Worm (Caenorhabditis elegans) whole organism, L4 larva: Measurements from ENCODE around the gene prx-19.
A peak's percentile ranks its signal among the peaks of the same experiment; 100 is the strongest.

Source experiments
- D1046.2 ChIP-seq: fragments of 200-800 bp; sonication (Bioruptor generic); IDR thresholded peaks from 2 replicates; pipeline ENCODE4 v1.3.6; 2022; ENCODE audit warnings: missing genetic modification characterization, missing compliant biosample characterization
- F49E8.2 ChIP-seq: sonication (generic microtip); optimal IDR thresholded peaks from 2 replicates; lab custom pipeline; 2016; ENCODE audit warnings: missing compliant biosample characterization, mild to moderate bottlenecking, missing genetic modification characterization, borderline replicate concordance
- Y75B8A.6 ChIP-seq: fragments of 200-800 bp; sonication (Bioruptor generic); IDR thresholded peaks from 2 replicates; pipeline ENCODE4 v1.3.6; 2022; ENCODE audit warnings: missing genetic modification reagents, missing genetic modification characterization, missing compliant biosample characterization
- aha-1 ChIP-seq: fragments of 150-350 bp; peaks from one replicate; lab custom pipeline; 2014; ENCODE audit warnings: missing biosample characterization, missing genetic modification characterization
- aly-2 ChIP-seq: sonication (generic microtip); optimal IDR thresholded peaks from 2 replicates; lab custom pipeline; 2018; ENCODE audit warnings: missing biosample characterization, missing genetic modification characterization
- ceh-20 ChIP-seq: fragments of 200-800 bp; sonication (Bioruptor generic); IDR thresholded peaks from 2 replicates; pipeline ENCODE4 v1.3.6; 2022; ENCODE audit warnings: missing genetic modification reagents, missing genetic modification characterization, missing compliant biosample characterization
- cey-2 ChIP-seq: sonication (generic microtip); optimal IDR thresholded peaks from 3 replicates; lab custom pipeline; 2017; ENCODE audit warnings: missing genetic modification characterization, mild to moderate bottlenecking, missing compliant biosample characterization, antibody characterized with exemption, borderline replicate concordance; ENCODE audit not compliant: insufficient read depth
- daf-12 ChIP-seq: fragments of 150-350 bp; optimal IDR thresholded peaks from 2 replicates; lab custom pipeline; 2014; ENCODE audit warnings: missing biosample characterization, missing genetic modification reagents, missing genetic modification characterization
- dmd-6 ChIP-seq: fragments of 200-800 bp; sonication (Bioruptor generic); IDR thresholded peaks from 2 replicates; pipeline ENCODE4 v1.3.6; 2022; ENCODE audit warnings: missing genetic modification reagents, missing genetic modification characterization, missing compliant biosample characterization
- dmd-9 ChIP-seq: fragments of 200-800 bp; sonication (Bioruptor generic); IDR thresholded peaks from 2 replicates; pipeline ENCODE4 v1.3.6; 2022; ENCODE audit warnings: missing genetic modification reagents, missing genetic modification characterization, missing compliant biosample characterization
- dve-1 ChIP-seq: sonication (generic microtip); optimal IDR thresholded peaks from 2 replicates; lab custom pipeline; 2017; ENCODE audit warnings: antibody characterized with exemption, mild to moderate bottlenecking, missing genetic modification characterization, missing compliant biosample characterization; ENCODE audit not compliant: insufficient read depth
- egl-27 ChIP-seq: sonication (generic microtip); optimal IDR thresholded peaks from 3 replicates; lab custom pipeline; 2017; ENCODE audit warnings: missing biosample characterization, missing genetic modification reagents, missing genetic modification characterization
- egl-43 ChIP-seq: fragments of 200-800 bp; sonication (Bioruptor generic); IDR thresholded peaks from 2 replicates; pipeline ENCODE4 v1.3.6; 2022; ENCODE audit warnings: missing genetic modification reagents, missing genetic modification characterization, missing compliant biosample characterization
- fos-1 ChIP-seq: fragments of 150-350 bp; optimal IDR thresholded peaks from 2 replicates; lab custom pipeline; 2014; ENCODE audit warnings: missing biosample characterization, missing genetic modification characterization
- hif-1 ChIP-seq, 2 experiments: sonication (generic microtip); optimal IDR thresholded peaks; 2 replicates each; lab custom pipeline; 2016 to 2017; ENCODE audit warnings: missing compliant biosample characterization in 2 of 2, missing genetic modification characterization in 2 of 2, missing genetic modification reagents in 2 of 2, missing genotype in 2 of 2, mild to moderate bottlenecking in 1 of 2
- hlh-11 ChIP-seq: fragments of 200-800 bp; sonication (Bioruptor generic); optimal IDR thresholded peaks from 2 replicates; lab custom pipeline; 2018; ENCODE audit warnings: mild to moderate bottlenecking, missing genetic modification characterization, missing compliant biosample characterization
- hmg-1.1 ChIP-seq: fragments of 200-800 bp; sonication (Bioruptor generic); IDR thresholded peaks from 2 replicates; pipeline ENCODE4 v1.3.6; 2022; ENCODE audit warnings: missing genetic modification reagents, missing genetic modification characterization, missing compliant biosample characterization
- lim-7 ChIP-seq: fragments of 200-800 bp; sonication (Bioruptor generic); IDR thresholded peaks from 2 replicates; pipeline ENCODE4 v1.3.6; 2022; ENCODE audit warnings: missing genetic modification characterization, missing compliant biosample characterization
- lin-1 ChIP-seq: fragments of 200-800 bp; sonication (Bioruptor generic); IDR thresholded peaks from 2 replicates; pipeline ENCODE4 v1.3.6; 2022; ENCODE audit warnings: missing genetic modification reagents, missing genetic modification characterization, missing compliant biosample characterization
- lin-13 ChIP-seq: fragments of 150-350 bp; optimal IDR thresholded peaks from 2 replicates; lab custom pipeline; 2014; ENCODE audit warnings: missing biosample characterization, missing genetic modification reagents, missing genetic modification characterization
- lin-38 ChIP-seq: fragments of 200-800 bp; sonication (Bioruptor generic); IDR thresholded peaks from 2 replicates; pipeline ENCODE4 v1.3.6; 2022; ENCODE audit warnings: missing genetic modification reagents, missing genetic modification characterization, missing compliant biosample characterization
- lir-3 ChIP-seq: sonication (generic microtip); optimal IDR thresholded peaks from 2 replicates; lab custom pipeline; 2016; ENCODE audit warnings: mild to moderate bottlenecking, missing genetic modification characterization, missing compliant biosample characterization
- lsy-2 ChIP-seq, 2 experiments: fragments of 150-350 bp in 1 of 2; sonication (generic microtip) in 1 of 2; optimal IDR thresholded peaks; 2 replicates each; lab custom pipeline; 2014 to 2017; ENCODE audit warnings: missing biosample characterization in 2 of 2, missing genetic modification characterization in 2 of 2
- madf-5 ChIP-seq, 2 experiments: fragments of 200-800 bp; sonication (Bioruptor generic); IDR thresholded peaks; 2 replicates each; pipeline ENCODE4 v1.3.6; 2022; ENCODE audit warnings: missing compliant biosample characterization in 2 of 2, missing genetic modification characterization in 2 of 2
- mxl-3 ChIP-seq: fragments of 200-800 bp; sonication (Bioruptor generic); optimal IDR thresholded peaks from 2 replicates; lab custom pipeline; 2018; ENCODE audit warnings: mild to moderate bottlenecking, missing genetic modification characterization, missing compliant biosample characterization
- nhr-10 ChIP-seq: fragments of 150-350 bp; optimal IDR thresholded peaks from 2 replicates; lab custom pipeline; 2014; ENCODE audit warnings: missing biosample characterization, missing genetic modification characterization
- nhr-25 ChIP-seq: sonication (generic microtip); optimal IDR thresholded peaks from 2 replicates; lab custom pipeline; 2017; ENCODE audit warnings: missing genetic modification characterization, mild to moderate bottlenecking, missing compliant biosample characterization, antibody characterized with exemption, moderate library complexity, borderline replicate concordance; ENCODE audit not compliant: insufficient read depth
- nhr-41 ChIP-seq: fragments of 200-800 bp; sonication (Bioruptor generic); IDR thresholded peaks from 2 replicates; pipeline ENCODE4 v1.3.6; 2022; ENCODE audit warnings: missing genetic modification reagents, missing genetic modification characterization, missing compliant biosample characterization
- nhr-42 ChIP-seq: fragments of 200-800 bp; sonication (Bioruptor generic); IDR thresholded peaks from 2 replicates; pipeline ENCODE4 v1.3.6; 2022; ENCODE audit warnings: missing genetic modification characterization, missing compliant biosample characterization
- nhr-48 ChIP-seq: sonication (generic microtip); optimal IDR thresholded peaks from 2 replicates; lab custom pipeline; 2016; ENCODE audit warnings: mild to moderate bottlenecking, missing genetic modification characterization, missing compliant biosample characterization
- nhr-6 ChIP-seq: fragments of 150-350 bp; optimal IDR thresholded peaks from 2 replicates; lab custom pipeline; 2014; ENCODE audit warnings: missing biosample characterization, missing genetic modification characterization
- pha-4 ChIP-seq, 2 experiments: fragments of 150-350 bp in 1 of 2; fragments of 200-800 bp in 1 of 2; sonication (Bioruptor generic) in 1 of 2; IDR thresholded peaks in 1 of 2; optimal IDR thresholded peaks in 1 of 2; 2 replicates each; pipeline versions ENCODE4 v1.3.6 to Lab custom; 2014 to 2022; ENCODE audit warnings: missing genetic modification characterization in 2 of 2, missing genetic modification reagents in 2 of 2, missing biosample characterization in 1 of 2, missing compliant biosample characterization in 1 of 2
- php-3 ChIP-seq: fragments of 200-800 bp; sonication (Bioruptor generic); IDR thresholded peaks from 2 replicates; pipeline ENCODE4 v1.3.6; 2022; ENCODE audit warnings: missing genetic modification reagents, missing genetic modification characterization, missing compliant biosample characterization
- pqm-1 ChIP-seq: sonication (generic microtip); optimal IDR thresholded peaks from 2 replicates; lab custom pipeline; 2017; ENCODE audit warnings: missing biosample characterization, missing genetic modification characterization
- rbr-2 ChIP-seq: sonication (generic microtip); optimal IDR thresholded peaks from 2 replicates; lab custom pipeline; 2016; ENCODE audit warnings: missing genotype, missing genetic modification characterization, missing compliant biosample characterization
- skn-1 ChIP-seq: fragments of 150-350 bp; optimal IDR thresholded peaks from 2 replicates; lab custom pipeline; 2014; ENCODE audit warnings: missing biosample characterization, missing genetic modification characterization
- snpc-4 ChIP-seq: fragments of 150-350 bp; optimal IDR thresholded peaks from 2 replicates; lab custom pipeline; 2014; ENCODE audit warnings: missing biosample characterization, missing genetic modification characterization
- tra-1 ChIP-seq: fragments of 200-800 bp; sonication (Bioruptor generic); IDR thresholded peaks from 2 replicates; pipeline ENCODE4 v1.3.6; 2022; ENCODE audit warnings: missing genetic modification reagents, missing genetic modification characterization, missing compliant biosample characterization
- unc-130 ChIP-seq: sonication (generic microtip); optimal IDR thresholded peaks from 2 replicates; lab custom pipeline; 2016; ENCODE audit warnings: missing genetic modification reagents, missing genetic modification characterization, missing compliant biosample characterization
- unc-39 ChIP-seq: sonication (generic microtip); optimal IDR thresholded peaks from 2 replicates; lab custom pipeline; 2017; ENCODE audit warnings: missing biosample characterization, missing genetic modification characterization
- zfp-2 ChIP-seq: sonication (generic microtip); optimal IDR thresholded peaks from 2 replicates; lab custom pipeline; 2016; ENCODE audit warnings: mild to moderate bottlenecking, missing genetic modification characterization, missing compliant biosample characterization
- zfp-3 ChIP-seq: fragments of 200-800 bp; sonication (Bioruptor generic); conservative IDR thresholded peaks from 2 replicates; pipeline ENCODE4 v1.3.6; 2022; ENCODE audit warnings: missing genetic modification reagents, missing genetic modification characterization, missing compliant biosample characterization
- zip-11 ChIP-seq: fragments of 200-800 bp; sonication (Bioruptor generic); IDR thresholded peaks from 2 replicates; pipeline ENCODE4 v1.3.6; 2022; ENCODE audit warnings: missing genetic modification characterization, missing compliant biosample characterization
- ztf-7 ChIP-seq: fragments of 150-350 bp; optimal IDR thresholded peaks from 2 replicates; lab custom pipeline; 2014; ENCODE audit warnings: missing biosample characterization, missing genetic modification characterization

The prx-19 gene

DNA sequence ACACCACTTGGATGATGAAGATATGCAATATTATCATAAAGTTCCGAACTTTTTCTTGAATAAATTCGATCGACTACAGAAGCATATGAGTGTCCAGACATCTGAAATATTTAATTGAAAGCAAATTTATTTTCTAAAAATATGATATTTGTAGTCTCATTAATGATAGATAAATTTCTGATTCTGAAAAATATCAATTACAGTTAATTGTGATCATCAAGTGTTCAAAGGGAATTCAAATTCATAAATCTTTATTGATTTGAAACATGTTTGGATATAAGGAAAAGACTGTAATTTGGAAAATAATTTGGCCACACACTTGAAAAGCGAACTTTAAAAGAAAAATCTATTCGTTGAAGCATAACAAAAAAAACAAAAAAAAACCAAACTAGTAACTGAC is 1.8 kb downstream of the prx-19 start, which contains the start of gene F54F2.7:
Gene F54F2.7 (minus strand): TSS at position 101 of the 400 bp plus-strand sequence.
- no peak for TF ChIP-seq nhr-6 (tag; lab: Kevin White, UChicago)
- no peak for TF ChIP-seq Y75B8A.6 (GFP tag; lab: Robert Waterston, UW)
- TF ChIP-seq nhr-25 (tag; lab: Kevin White, UChicago), result no peak
- no peak for TF ChIP-seq ceh-20 (GFP tag; lab: Robert Waterston, UW)
- TF ChIP-seq snpc-4, result no peak
- no peak for TF ChIP-seq pha-4 (GFP tag; IDR thresholded peaks at IDR 0.05; lab: Robert Waterston, UW)
- TF ChIP-seq pha-4 (tag; optimal IDR thresholded peaks at IDR 0.05; lab: Kevin White, UChicago), result no peak
- TF ChIP-seq lin-38 (GFP tag; lab: Robert Waterston, UW), result no peak
- no peak for TF ChIP-seq lin-13 (GFP tag; lab: Kevin White, UChicago)
- no peak for TF ChIP-seq dve-1 (tag; lab: Kevin White, UChicago)
- no peak for TF ChIP-seq skn-1
- no peak for TF ChIP-seq lin-1 (GFP tag; lab: Robert Waterston, UW)
- TF ChIP-seq dmd-6 (GFP tag; lab: Robert Waterston, UW), result no peak
- no peak for TF ChIP-seq zip-11 (GFP tag; lab: Robert Waterston, UW)
- TF ChIP-seq, all 104 proteins: peak for 0

- no peak for TF ChIP-seq Y75B8A.6 (GFP tag; lab: Robert Waterston, UW)
- 0 out of 4 replicates have a peak, but pooled peaks of 1 of the 2 experiments have one; percentile 20 for TF ChIP-seq madf-5 (GFP tag; IDR thresholded peaks at IDR 0.05; lab: Robert Waterston, UW)
- no peak for TF ChIP-seq egl-43 (GFP tag; lab: Robert Waterston, UW)
- peak; percentile 54 for TF ChIP-seq aha-1 (tag; lab: Kevin White, UChicago)
- TF ChIP-seq lim-7 (GFP tag; lab: Robert Waterston, UW), result 0 out of 2 replicates have a peak, but pooled peaks have one; percentile 47
- TF ChIP-seq aly-2, result peak; percentile 33
- TF ChIP-seq zfp-3 (GFP tag; lab: Robert Waterston, UW), result no peak
These were observed 3.3 kb downstream of the prx-19 start for ce11 chrIII:8805815-8806214.

DNA sequence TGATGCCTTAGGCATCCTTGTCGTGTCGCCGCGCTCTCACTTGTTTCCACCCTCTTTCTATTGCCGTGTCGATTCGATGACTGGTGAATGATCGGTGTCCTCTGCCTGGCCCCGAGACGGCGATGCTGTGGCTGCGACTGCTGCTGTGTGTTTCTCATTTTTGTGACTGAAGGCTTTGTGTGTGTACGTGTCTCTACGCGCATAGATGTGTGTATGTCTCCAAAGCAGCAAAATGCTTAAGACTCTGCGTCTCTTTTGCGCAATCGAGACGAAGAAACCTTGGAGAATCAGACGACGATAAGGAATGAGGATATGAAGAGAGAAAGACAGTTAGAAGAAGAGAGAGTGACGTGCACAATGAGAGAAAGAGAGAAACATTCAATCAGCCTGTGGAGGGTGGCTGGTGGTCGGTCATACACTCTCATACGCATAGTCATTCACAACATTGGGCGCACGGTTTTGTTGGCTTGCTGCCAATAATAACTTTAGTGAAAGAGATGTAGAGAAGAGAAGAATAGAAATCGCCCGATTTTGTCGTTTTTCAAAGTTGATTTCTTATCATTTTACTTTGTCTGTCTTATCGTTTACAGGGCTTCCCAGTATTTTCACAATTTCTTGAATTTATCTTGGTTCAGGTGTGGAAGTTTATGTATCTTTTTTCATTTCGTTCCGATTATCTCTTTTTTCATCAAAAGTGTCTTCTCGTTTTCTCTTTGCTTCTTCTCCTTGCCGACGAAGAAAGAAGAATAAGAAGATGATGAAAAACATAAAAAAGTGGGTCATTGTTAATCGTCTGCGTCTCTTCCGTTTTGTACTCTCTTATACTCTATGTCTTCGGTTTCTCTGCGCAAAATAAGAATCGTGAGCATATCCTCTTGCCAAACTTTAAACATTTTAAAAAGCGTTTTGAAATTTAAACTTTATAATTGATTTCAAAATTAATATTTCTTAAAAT is 7.0 kb downstream of the prx-19 start:
- no peak for TF ChIP-seq zfp-2 (tag; lab: Kevin White, UChicago)
- TF ChIP-seq lir-3 (tag; lab: Kevin White, UChicago), result peak; percentile 8
- TF ChIP-seq snpc-4, result peak; percentile 7
- peak; percentile 86 for TF ChIP-seq mxl-3 (GFP tag; lab: Kevin White, UChicago)
- no peak for TF ChIP-seq unc-39
- TF ChIP-seq cey-2, result peak; percentile 88
- peak; percentile 27 for TF ChIP-seq unc-130 (GFP tag; lab: Kevin White, UChicago)
- peak; percentile 47; the same call in 1 of the 2 replicates for TF ChIP-seq nhr-41 (GFP tag; lab: Robert Waterston, UW)
- peak; percentile 95 for TF ChIP-seq rbr-2 (tag; lab: Kevin White, UChicago)
- peak; percentile 87 to 98 for TF ChIP-seq hif-1 (tag; optimal IDR thresholded peaks at IDR 0.05; lab: Kevin White, UChicago)
- TF ChIP-seq D1046.2 (GFP tag; lab: Robert Waterston, UW), result no peak
- no peak for TF ChIP-seq php-3
- no peak for TF ChIP-seq daf-12
- peak; percentile 70 for TF ChIP-seq tra-1
- TF ChIP-seq hlh-11 (tag; lab: Kevin White, UChicago), result peak; percentile 100
- peak; percentile 100 for TF ChIP-seq aha-1 (tag; lab: Kevin White, UChicago)
- no peak for TF ChIP-seq F49E8.2 (tag; lab: Kevin White, UChicago)
- peak; percentile 92 for TF ChIP-seq egl-27 (tag; lab: Kevin White, UChicago)
- peak; percentile 92 to 94 for TF ChIP-seq lsy-2 (tag; optimal IDR thresholded peaks at IDR 0.05; lab: Kevin White, UChicago)
- TF ChIP-seq nhr-48, result peak; percentile 95
- peak; percentile 92 for TF ChIP-seq hmg-1.1 (GFP tag; lab: Robert Waterston, UW)
- TF ChIP-seq Y75B8A.6 (GFP tag; lab: Robert Waterston, UW), result peak; percentile 17; the same call in 1 of the 2 replicates
- peak; percentile 37 for TF ChIP-seq pqm-1
- no peak for TF ChIP-seq dmd-9 (GFP tag; lab: Robert Waterston, UW)
- peak; percentile 59; the same call in 1 of the 2 replicates for TF ChIP-seq nhr-42 (GFP tag; lab: Robert Waterston, UW)
- peak; percentile 59 for TF ChIP-seq ztf-7
- peak; percentile 87 for TF ChIP-seq fos-1 (tag; lab: Kevin White, UChicago)
- peak; percentile 96 for TF ChIP-seq nhr-10 (tag; lab: Kevin White, UChicago)
